Worm (Caenorhabditis elegans) whole organism, L2 larva: ENCODE data around the gene gst-35.
"Not testable (repeated sequence)": the region's sequence is repeated elsewhere in the genome, so short reads cannot be mapped to it uniquely, and the experiment has no call there.

ENCODE experiments used
- C34F6.9 ChIP-seq: fragments of 150-350 bp; optimal IDR thresholded peaks from 2 replicates; lab custom pipeline; 2014; ENCODE audit warnings: missing biosample characterization, missing genetic modification characterization
- F13H6.1 ChIP-seq: sonication (generic microtip); optimal IDR thresholded peaks from 2 replicates; lab custom pipeline; 2016; ENCODE audit warnings: missing genetic modification characterization, missing compliant biosample characterization
- R02D3.7 ChIP-seq: fragments of 150-350 bp; optimal IDR thresholded peaks from 2 replicates; lab custom pipeline; 2014; ENCODE audit warnings: missing biosample characterization, missing genetic modification characterization
- Y55F3AM.14 ChIP-seq: fragments of 200-800 bp; sonication (Bioruptor generic); optimal IDR thresholded peaks from 2 replicates; lab custom pipeline; 2018; ENCODE audit warnings: mild to moderate bottlenecking, missing genetic modification characterization, missing compliant biosample characterization
- ZK546.5 ChIP-seq: sonication (generic microtip); optimal IDR thresholded peaks from 2 replicates; lab custom pipeline; 2017; ENCODE audit warnings: missing biosample characterization, missing genetic modification characterization
- blmp-1 ChIP-seq: sonication (generic microtip); optimal IDR thresholded peaks from 2 replicates; lab custom pipeline; 2017; ENCODE audit warnings: missing genetic modification characterization, mild to moderate bottlenecking, missing compliant biosample characterization, antibody characterized with exemption, moderate library complexity; ENCODE audit not compliant: insufficient read depth
- ceh-82 ChIP-seq: fragments of 150-350 bp; optimal IDR thresholded peaks from 2 replicates; lab custom pipeline; 2014; ENCODE audit warnings: missing biosample characterization, missing genetic modification characterization
- elt-1 ChIP-seq: fragments of 150-350 bp; optimal IDR thresholded peaks from 2 replicates; lab custom pipeline; 2014; ENCODE audit warnings: missing biosample characterization, missing genetic modification characterization
- elt-3 ChIP-seq: sonication (generic microtip); optimal IDR thresholded peaks from 2 replicates; lab custom pipeline; 2017; ENCODE audit warnings: missing biosample characterization, missing genetic modification characterization
- fos-1 ChIP-seq: fragments of 150-350 bp; optimal IDR thresholded peaks from 2 replicates; lab custom pipeline; 2014; ENCODE audit warnings: missing biosample characterization, missing genetic modification characterization
- lin-13 ChIP-seq: fragments of 150-350 bp; optimal IDR thresholded peaks from 2 replicates; lab custom pipeline; 2014; ENCODE audit warnings: missing biosample characterization, missing genetic modification reagents, missing genetic modification characterization
- lin-39 ChIP-seq: fragments of 150-350 bp; optimal IDR thresholded peaks from 2 replicates; lab custom pipeline; 2014; ENCODE audit warnings: missing biosample characterization, missing genetic modification reagents, missing genetic modification characterization
- mbf-1 ChIP-seq: sonication (generic microtip); optimal IDR thresholded peaks from 2 replicates; lab custom pipeline; 2017; ENCODE audit warnings: missing biosample characterization, missing genetic modification characterization
- mdl-1 ChIP-seq, 2 experiments: fragments of 150-350 bp in 1 of 2; sonication (generic microtip) in 1 of 2; optimal IDR thresholded peaks; 2 replicates each; lab custom pipeline; 2017; ENCODE audit warnings: missing biosample characterization in 2 of 2, missing genetic modification characterization in 2 of 2
- nhr-10 ChIP-seq: sonication (generic microtip); optimal IDR thresholded peaks from 2 replicates; lab custom pipeline; 2017; ENCODE audit warnings: missing biosample characterization, missing genetic modification characterization
- nhr-11 ChIP-seq: fragments of 150-350 bp; optimal IDR thresholded peaks from 2 replicates; lab custom pipeline; 2014; ENCODE audit warnings: missing biosample characterization, missing genetic modification characterization
- nhr-12 ChIP-seq: fragments of 150-350 bp; optimal IDR thresholded peaks from 2 replicates; lab custom pipeline; 2014; ENCODE audit warnings: missing biosample characterization, missing genetic modification characterization
- nhr-21 ChIP-seq: fragments of 150-350 bp; optimal IDR thresholded peaks from 2 replicates; lab custom pipeline; 2014; ENCODE audit warnings: missing biosample characterization, missing genetic modification characterization
- nhr-23 ChIP-seq: fragments of 150-350 bp; optimal IDR thresholded peaks from 2 replicates; lab custom pipeline; 2014; ENCODE audit warnings: missing biosample characterization, missing genetic modification reagents, missing genetic modification characterization
- nhr-6 ChIP-seq: fragments of 150-350 bp; optimal IDR thresholded peaks from 2 replicates; lab custom pipeline; 2014; ENCODE audit warnings: missing biosample characterization, missing genetic modification characterization
- nhr-77 ChIP-seq: fragments of 150-350 bp; optimal IDR thresholded peaks from 2 replicates; lab custom pipeline; 2014; ENCODE audit warnings: missing biosample characterization, missing genetic modification characterization
- peb-1 ChIP-seq: fragments of 150-350 bp; optimal IDR thresholded peaks from 2 replicates; lab custom pipeline; 2014; ENCODE audit warnings: missing biosample characterization, missing genetic modification characterization
- skn-1 ChIP-seq: sonication (generic microtip); optimal IDR thresholded peaks from 2 replicates; lab custom pipeline; 2017; ENCODE audit warnings: missing biosample characterization, missing genetic modification characterization
- sma-3 ChIP-seq: sonication (generic microtip); optimal IDR thresholded peaks from 2 replicates; lab custom pipeline; 2016; ENCODE audit warnings: missing genetic modification reagents, missing genetic modification characterization, missing compliant biosample characterization
- sma-9 ChIP-seq, 2 experiments: fragments of 150-350 bp in 1 of 2; sonication (generic microtip) in 1 of 2; optimal IDR thresholded peaks; 2 replicates each; lab custom pipeline; 2014 to 2016; ENCODE audit warnings: missing genetic modification characterization in 2 of 2, mild to moderate bottlenecking in 1 of 2, missing biosample characterization in 1 of 2, missing compliant biosample characterization in 1 of 2, missing genetic modification reagents in 1 of 2, moderate library complexity in 1 of 2
- snpc-4 ChIP-seq: fragments of 150-350 bp; optimal IDR thresholded peaks from 2 replicates; lab custom pipeline; 2014; ENCODE audit warnings: missing biosample characterization, missing genetic modification characterization
- unc-55 ChIP-seq: fragments of 150-350 bp; sonication (generic microtip); optimal IDR thresholded peaks from 3 replicates; lab custom pipeline; 2014; ENCODE audit warnings: missing biosample characterization, missing genetic modification reagents, missing genetic modification characterization
- unc-62 ChIP-seq: fragments of 150-350 bp; optimal IDR thresholded peaks from 2 replicates; lab custom pipeline; 2014; ENCODE audit warnings: missing biosample characterization, missing genetic modification reagents, missing genetic modification characterization
- zag-1 ChIP-seq: fragments of 150-350 bp; optimal IDR thresholded peaks from 2 replicates; lab custom pipeline; 2014; ENCODE audit warnings: missing biosample characterization, missing genetic modification characterization
- ztf-1 ChIP-seq: fragments of 200-800 bp; sonication (Bioruptor generic); conservative IDR thresholded peaks from 2 replicates; pipeline ENCODE4 v1.3.6; 2022; ENCODE audit warnings: missing genetic modification characterization, missing compliant biosample characterization
- ztf-11 ChIP-seq: sonication (generic microtip); optimal IDR thresholded peaks from 2 replicates; lab custom pipeline; 2017; ENCODE audit warnings: missing biosample characterization, missing genetic modification characterization
- ztf-4 ChIP-seq: fragments of 150-350 bp; optimal IDR thresholded peaks from 2 replicates; lab custom pipeline; 2014; ENCODE audit warnings: missing biosample characterization, missing genetic modification characterization

gst-35 gene

DNA sequence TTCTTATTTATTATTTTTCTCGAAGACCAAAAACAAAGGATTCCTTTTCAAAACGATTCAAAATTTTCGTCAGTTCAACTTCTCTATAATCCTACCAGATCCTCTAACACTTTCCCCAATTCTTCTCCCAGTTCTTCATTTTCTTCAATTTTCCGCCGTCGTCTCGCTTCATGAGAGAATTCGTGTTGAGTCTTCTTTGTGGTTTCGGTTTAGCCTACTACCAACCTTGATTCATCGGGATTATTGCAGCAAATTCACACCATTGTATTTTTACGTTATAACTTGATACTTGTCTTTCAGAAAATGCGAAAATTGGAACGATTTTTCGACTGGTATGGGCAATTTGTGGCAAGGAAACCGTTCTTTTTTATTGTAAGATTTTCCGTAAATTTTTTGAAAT, 27.3 kb downstream of the gst-35 start, which contains the start of gene ptr-20:
Gene ptr-20 (plus strand): TSS at position 301 of the 400 bp plus-strand sequence.
- TF ChIP-seq C34F6.9, result no peak
- TF ChIP-seq nhr-77 (tag; lab: Kevin White, UChicago), result no peak
- TF ChIP-seq nhr-21 (tag; lab: Kevin White, UChicago), result no peak
- no peak for TF ChIP-seq nhr-11 (tag; lab: Kevin White, UChicago)
- TF ChIP-seq nhr-10 (tag; lab: Kevin White, UChicago), result no peak
- no peak for TF ChIP-seq unc-62 (GFP tag; lab: Kevin White, UChicago)
- TF ChIP-seq mdl-1 (tag; optimal IDR thresholded peaks at IDR 0.05; lab: Kevin White, UChicago), result no peak
- TF ChIP-seq fos-1 (tag; lab: Kevin White, UChicago), result no peak
- no peak for TF ChIP-seq elt-3

DNA sequence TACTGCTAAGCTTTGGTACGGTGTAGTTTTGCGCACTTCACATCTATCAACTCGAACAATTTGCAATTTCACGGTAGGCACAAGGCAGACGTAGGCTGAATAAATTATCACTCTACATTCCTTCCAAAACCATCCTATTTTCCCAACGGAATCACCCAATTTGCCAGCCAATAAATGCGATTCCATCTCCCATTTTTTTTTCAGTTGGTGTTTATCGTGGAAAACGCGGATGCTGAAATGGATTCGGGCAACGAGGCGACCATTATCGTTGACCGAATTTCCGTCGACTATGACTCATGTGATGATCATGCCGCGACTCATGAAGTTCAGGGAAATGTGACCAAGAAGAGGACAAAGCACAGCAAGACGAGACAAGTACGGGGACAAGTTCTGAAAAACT, 36.7 kb downstream of the gst-35 start:
- TF ChIP-seq ztf-1 (GFP tag; lab: Robert Waterston, UW) (no peak), ztf-4 (tag; lab: Kevin White, UChicago) (no peak), peb-1 (tag; lab: Kevin White, UChicago) (no peak), Y55F3AM.14 (no peak), unc-55 (GFP tag; lab: Kevin White, UChicago) (no peak), elt-1 (tag; lab: Kevin White, UChicago) (no peak)

DNA sequence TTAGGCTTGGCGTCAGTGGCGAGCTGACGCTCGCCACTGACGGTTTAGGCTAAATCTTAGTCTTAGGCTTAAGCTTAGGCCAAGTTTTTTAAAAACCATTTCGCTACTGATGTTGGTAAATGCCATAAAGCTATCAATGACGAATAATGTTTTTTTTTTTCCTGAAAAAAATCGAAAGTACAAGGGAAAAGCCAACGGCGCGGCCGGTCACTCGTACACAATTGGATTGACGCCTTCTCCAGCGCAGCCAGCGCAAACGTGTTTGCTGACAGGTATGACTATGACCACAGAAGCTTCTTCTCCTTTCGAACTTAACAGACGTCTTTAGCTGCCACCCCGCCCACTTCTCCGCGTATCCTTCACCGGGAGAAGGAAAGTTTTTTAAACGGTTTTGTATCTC, 39.6 kb downstream of the gst-35 start, which contains the start of gene Y53F4B.27:
Gene Y53F4B.27 (plus strand): TSS at position 301 of the 400 bp plus-strand sequence.
- no peak for TF ChIP-seq F13H6.1 (tag; lab: Kevin White, UChicago)
- no peak for TF ChIP-seq lin-39 (tag; lab: Kevin White, UChicago)
- TF ChIP-seq mbf-1 (tag; lab: Kevin White, UChicago), result no peak
- TF ChIP-seq peb-1 (tag; lab: Kevin White, UChicago), result no peak
- no peak for TF ChIP-seq ceh-82 (tag; lab: Kevin White, UChicago)
- no peak for TF ChIP-seq ZK546.5 (tag; lab: Kevin White, UChicago)
- no peak for TF ChIP-seq lin-13 (GFP tag; lab: Kevin White, UChicago)

DNA sequence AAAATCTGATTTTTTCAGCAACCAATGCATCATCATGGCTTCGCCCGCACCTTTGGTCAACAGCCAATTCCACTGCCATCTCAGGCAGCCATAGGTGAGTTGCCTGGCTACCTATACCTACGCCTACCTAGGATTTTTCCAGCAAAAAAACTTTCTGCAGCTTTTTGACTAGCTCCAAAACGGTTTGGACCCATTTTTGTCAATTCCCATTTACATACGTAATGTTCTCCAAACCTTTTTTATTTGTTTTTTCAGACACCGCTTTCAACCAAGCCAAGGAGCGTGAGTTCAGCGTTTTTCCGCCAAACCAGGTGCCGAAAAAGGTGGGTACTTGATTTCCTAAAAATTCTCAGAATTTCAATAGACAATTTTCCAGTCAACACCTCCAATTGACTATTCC, 41.5 kb downstream of the gst-35 start:
- TF ChIP-seq ZK546.5 (tag; lab: Kevin White, UChicago) (no peak), lin-13 (GFP tag; lab: Kevin White, UChicago) (no peak), snpc-4 (no peak), nhr-21 (tag; lab: Kevin White, UChicago) (no peak), sma-9 (GFP tag; optimal IDR thresholded peaks at IDR 0.05; lab: Kevin White, UChicago) (no peak), sma-9 (tag; optimal IDR thresholded peaks at IDR 0.05; lab: Kevin White, UChicago) (no peak), nhr-6 (tag; lab: Kevin White, UChicago) (no peak), R02D3.7 (no peak), elt-1 (tag; lab: Kevin White, UChicago) (no peak), peb-1 (tag; lab: Kevin White, UChicago) (no peak), zag-1 (tag; lab: Kevin White, UChicago) (no peak), sma-3 (GFP tag; lab: Kevin White, UChicago) (no peak), blmp-1 (tag; lab: Kevin White, UChicago) (no peak), ztf-11 (tag; lab: Kevin White, UChicago) (no peak)

DNA sequence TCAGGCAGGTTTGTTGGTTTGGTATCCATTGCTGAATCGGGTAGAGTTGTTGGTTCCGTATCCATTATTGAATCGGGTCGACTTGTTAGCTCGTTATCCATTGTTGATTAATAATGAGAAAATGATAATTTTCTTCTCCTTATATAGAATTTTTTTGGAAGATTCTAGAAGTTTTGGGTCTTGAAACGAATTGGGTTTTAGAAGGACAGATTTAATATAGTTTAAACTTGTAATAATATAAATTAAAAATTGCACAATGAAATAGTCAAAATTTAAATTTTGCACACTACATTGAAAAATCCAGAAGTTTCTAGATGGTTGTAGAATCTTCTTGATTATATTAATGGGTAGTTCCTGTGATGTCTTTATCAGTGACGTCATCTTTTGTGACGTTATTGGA, 44.3 kb downstream of the gst-35 start, which contains the start of gene Y53F4B.26:
Gene Y53F4B.26 (minus strand): TSS at position 101 of the 400 bp plus-strand sequence.
- TF ChIP-seq skn-1, zag-1, nhr-23 (tag; lab: Kevin White, UChicago): not testable (repeated sequence)

DNA sequence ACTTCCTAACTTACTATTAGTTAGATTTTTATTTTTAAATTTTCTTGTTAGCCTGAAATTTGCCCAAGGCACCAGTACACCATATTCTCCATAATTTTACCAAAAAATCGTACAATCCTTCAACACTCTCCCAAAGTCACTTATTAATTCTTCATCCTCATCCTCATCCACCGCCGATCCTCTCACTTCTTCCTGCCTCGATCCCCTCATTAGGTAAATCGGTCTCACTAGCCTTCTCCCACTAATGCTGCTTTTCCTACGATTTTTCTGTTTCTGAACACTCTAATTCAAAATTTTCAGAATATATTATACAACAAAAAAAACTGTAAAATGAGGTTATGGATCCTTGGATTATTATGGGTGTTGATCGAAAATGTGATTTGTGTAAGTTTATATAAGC, 49.3 kb downstream of the gst-35 start, which contains the start of gene Y53F4B.25:
Gene Y53F4B.25 (plus strand): TSS at position 301 of the 400 bp plus-strand sequence.
- TF ChIP-seq R02D3.7 (no peak), nhr-12 (tag; lab: Kevin White, UChicago) (no peak), zag-1 (tag; lab: Kevin White, UChicago) (no peak), nhr-23 (tag; lab: Kevin White, UChicago) (no peak)
